Worm (Caenorhabditis elegans): ENCODE results near the gene C29F7.2.
A peak's percentile ranks its signal among the peaks of the same experiment; 100 is the strongest.

- peak; percentile 93 for TF ChIP-seq nhr-28 (tag; optimal IDR thresholded peaks at IDR 0.05)
- TF ChIP-seq nhr-11 (tag; optimal IDR thresholded peaks at IDR 0.05), result no peak
Measured at ce11 chrX:13368283-13368682, 47.6 kb upstream of the C29F7.2 start.

All from whole organism, L4 larva.